Worm (Caenorhabditis elegans): Measurements from ENCODE around the gene T19D12.5.

ce11 chrII:6594151-6594550 lies 41.9 kb downstream of the T19D12.5 start, which contains the start of gene aipr-1:
- no peak for TF ChIP-seq dpl-1 (GFP tag; optimal IDR thresholded peaks at IDR 0.05)
- TF ChIP-seq Y53G8AR.9 (GFP tag; conservative IDR thresholded peaks at IDR 0.05), result no peak
- no peak for TF ChIP-seq tbx-9 (tag; optimal IDR thresholded peaks at IDR 0.05; ENCODE audit: borderline replicate concordance)
- TF ChIP-seq let-607 (tag; optimal IDR thresholded peaks at IDR 0.05), result no peak
- TF ChIP-seq ccch-3 (GFP tag; optimal IDR thresholded peaks at IDR 0.05), result no peak
- no peak for TF ChIP-seq nfya-2 (GFP tag; IDR thresholded peaks at IDR 0.05)
- no peak for TF ChIP-seq hmg-20 (GFP tag; IDR thresholded peaks at IDR 0.05)
- TF ChIP-seq ZK185.1 (tag; optimal IDR thresholded peaks at IDR 0.05; ENCODE audit: poor library complexity, severe bottlenecking), result no peak
- TF ChIP-seq lsy-27 (tag; optimal IDR thresholded peaks at IDR 0.05; ENCODE audit: borderline replicate concordance, insufficient read depth), result no peak
- TF ChIP-seq madf-10 (tag; optimal IDR thresholded peaks at IDR 0.05), result no peak
- TF ChIP-seq lir-1 (GFP tag; conservative IDR thresholded peaks at IDR 0.05), result no peak

Data from whole organism, young adult.